Fruit fly (Drosophila melanogaster): ENCODE data around the gene CG10365.
A peak's percentile ranks its signal among the peaks of the same experiment; 100 is the strongest.

Gene CG10365

dm6 chr3R:23722680-23723372 is at the start of gene CG10365:
Gene CG10365, plus strand, starts transcription at chr3R:23723331.
- TF ChIP-seq Mio (GFP tag; optimal IDR thresholded peaks at IDR 0.05) (no peak), Rel (GFP tag; optimal IDR thresholded peaks at IDR 0.05) (no peak), Rel (tag; optimal IDR thresholded peaks at IDR 0.05) (peak; percentile 2), usp (GFP tag; optimal IDR thresholded peaks at IDR 0.05) (no peak), Abd-B (GFP tag; optimal IDR thresholded peaks at IDR 0.05) (no peak), Hr78 (GFP tag; optimal IDR thresholded peaks at IDR 0.05) (no peak), psq (GFP tag; optimal IDR thresholded peaks at IDR 0.05) (peak; percentile 85), dsf (GFP tag; optimal IDR thresholded peaks at IDR 0.05; ENCODE audit: borderline replicate concordance) (no peak), brk (GFP tag; optimal IDR thresholded peaks at IDR 0.05) (peak; percentile 69), Vsx2 (GFP tag; optimal IDR thresholded peaks at IDR 0.05; ENCODE audit: partially characterized antibody) (peak; percentile 18), Myc (optimal IDR thresholded peaks at IDR 0.05) (no peak), fru (GFP tag; optimal IDR thresholded peaks at IDR 0.05) (peak; percentile 81), Dif (GFP tag; optimal IDR thresholded peaks at IDR 0.05; ENCODE audit: partially characterized antibody) (peak; percentile 88), N (GFP tag; optimal IDR thresholded peaks at IDR 0.05) (no peak), h (GFP tag; optimal IDR thresholded peaks at IDR 0.05) (peak; percentile 76), ey (GFP tag; optimal IDR thresholded peaks at IDR 0.05) (peak; percentile 43), Hr83 (GFP tag; optimal IDR thresholded peaks at IDR 0.05; ENCODE audit: poor library complexity, severe bottlenecking) (no peak), CG32264 (GFP tag; optimal IDR thresholded peaks at IDR 0.05) (no peak), Dfd (GFP tag; optimal IDR thresholded peaks at IDR 0.05) (no peak), dmrt93B (GFP tag; optimal IDR thresholded peaks at IDR 0.05) (peak; percentile 35), Jra (GFP tag; optimal IDR thresholded peaks at IDR 0.05) (no peak), lola (GFP tag; optimal IDR thresholded peaks at IDR 0.05) (no peak), foxo (GFP tag; optimal IDR thresholded peaks at IDR 0.05) (peak in 1 of 2 experiments; percentile 91), pan (optimal IDR thresholded peaks at IDR 0.05) (no peak), jim (GFP tag; optimal IDR thresholded peaks at IDR 0.05) (no peak), br (GFP tag; optimal IDR thresholded peaks at IDR 0.05) (no peak), CrebA (GFP tag; optimal IDR thresholded peaks at IDR 0.05; ENCODE audit: borderline replicate concordance) (no peak), woc (GFP tag; optimal IDR thresholded peaks at IDR 0.05) (peak; percentile 53), tai (GFP tag; optimal IDR thresholded peaks at IDR 0.05) (peak; percentile 7), HLH106 (tag; optimal IDR thresholded peaks at IDR 0.05) (peak; percentile 76), Sp1 (GFP tag; optimal IDR thresholded peaks at IDR 0.05) (peak; percentile 93), OdsH (GFP tag; optimal IDR thresholded peaks at IDR 0.05) (peak; percentile 91), GATAd (GFP tag; optimal IDR thresholded peaks at IDR 0.05) (no peak), rgr (GFP tag; optimal IDR thresholded peaks at IDR 0.05) (peak; percentile 85), dl (GFP tag; optimal IDR thresholded peaks at IDR 0.05; ENCODE audit: insufficient read depth in 1 of 2, partially characterized antibody in 2 of 2) (peak; percentile 50 to 80), sage (GFP tag; optimal IDR thresholded peaks at IDR 0.05) (no peak), Hnf4 (GFP tag; optimal IDR thresholded peaks at IDR 0.05) (peak; percentile 52), sv (GFP tag; optimal IDR thresholded peaks at IDR 0.05) (no peak), CG9705 (GFP tag; optimal IDR thresholded peaks at IDR 0.05) (peak; percentile 21)

- TF ChIP-seq tai (GFP tag; optimal IDR thresholded peaks at IDR 0.05), result no peak
- TF ChIP-seq br (GFP tag; optimal IDR thresholded peaks at IDR 0.05), result no peak
- no peak for TF ChIP-seq foxo (GFP tag; optimal IDR thresholded peaks at IDR 0.05)
- TF ChIP-seq Dfd (GFP tag; optimal IDR thresholded peaks at IDR 0.05), result no peak
- TF ChIP-seq sage (GFP tag; optimal IDR thresholded peaks at IDR 0.05), result no peak
- TF ChIP-seq Hr83 (GFP tag; optimal IDR thresholded peaks at IDR 0.05; ENCODE audit: poor library complexity, severe bottlenecking), result no peak
- TF ChIP-seq pan (optimal IDR thresholded peaks at IDR 0.05), result no peak
- TF ChIP-seq CrebA (GFP tag; optimal IDR thresholded peaks at IDR 0.05; ENCODE audit: borderline replicate concordance), result no peak
- TF ChIP-seq Hnf4 (GFP tag; optimal IDR thresholded peaks at IDR 0.05), result no peak
- no peak for TF ChIP-seq HLH106 (tag; optimal IDR thresholded peaks at IDR 0.05)
- TF ChIP-seq Rel (GFP tag; optimal IDR thresholded peaks at IDR 0.05), result no peak
- TF ChIP-seq Rel (tag; optimal IDR thresholded peaks at IDR 0.05), result no peak
These were observed 48.8 kb upstream of the CG10365 start for dm6 chr3R:23674369-23674768.

Measured in whole organism, wandering third instar larva.